Fruit fly (Drosophila melanogaster) whole organism, embryonic: ENCODE results near the gene rdog.
A peak's percentile ranks its signal among the peaks of the same experiment; 100 is the strongest.

Source experiments
- CG11247 ChIP-seq: fragments of 200-800 bp; sonication (Bioruptor generic); IDR thresholded peaks from 2 replicates; pipeline ENCODE4 v1.3.6; 2022; ENCODE audit warnings: missing biosample characterization, missing genetic modification characterization
- CG11398 ChIP-seq: fragments of 200-800 bp; sonication (Bioruptor generic); optimal IDR thresholded peaks from 2 replicates; lab custom pipeline; 2016; ENCODE audit warnings: missing biosample characterization, missing genetic modification characterization
- CG13296 ChIP-seq: fragments of 200-800 bp; sonication (Bioruptor generic); optimal IDR thresholded peaks from 3 replicates; lab custom pipeline; 2018; ENCODE audit warnings: missing biosample characterization, mild to moderate bottlenecking, missing genetic modification characterization
- CG15479 ChIP-seq: fragments of 200-800 bp; sonication (Bioruptor generic); optimal IDR thresholded peaks from 3 replicates; lab custom pipeline; 2019; ENCODE audit warnings: missing biosample characterization, mild to moderate bottlenecking, missing genetic modification characterization, moderate library complexity
- CG15514 ChIP-seq: fragments of 200-800 bp; sonication (Bioruptor generic); optimal IDR thresholded peaks from 3 replicates; lab custom pipeline; 2017; ENCODE audit warnings: missing biosample characterization, missing genetic modification characterization, mild to moderate bottlenecking, moderate library complexity, missing genetic modification reagents
- CG2199 ChIP-seq: fragments of 200-800 bp; sonication (Bioruptor generic); IDR thresholded peaks from 3 replicates; pipeline ENCODE4 v1.3.6; 2022; ENCODE audit warnings: missing biosample characterization, missing genetic modification characterization
- CG2712 ChIP-seq: fragments of 200-800 bp; optimal IDR thresholded peaks from 3 replicates; lab custom pipeline; 2019; ENCODE audit warnings: missing biosample characterization, mild to moderate bottlenecking, missing genetic modification characterization, moderate library complexity
- CG30020 ChIP-seq: fragments of 200-800 bp; optimal IDR thresholded peaks from 2 replicates; lab custom pipeline; 2019; ENCODE audit warnings: missing biosample characterization, mild to moderate bottlenecking, missing genetic modification characterization, moderate library complexity
- CG32532 ChIP-seq: fragments of 200-800 bp; sonication (Bioruptor generic); IDR thresholded peaks from 2 replicates; pipeline ENCODE4 v1.3.6; 2022; ENCODE audit warnings: missing biosample characterization, missing genetic modification characterization
- CG32767 ChIP-seq: fragments of 200-800 bp; sonication (Bioruptor generic); IDR thresholded peaks from 2 replicates; pipeline ENCODE4 v1.3.6; 2022; ENCODE audit warnings: missing biosample characterization, missing genetic modification characterization
- CG6854 ChIP-seq: fragments of 200-800 bp; sonication (Bioruptor generic); optimal IDR thresholded peaks from 3 replicates; lab custom pipeline; 2017; ENCODE audit warnings: missing biosample characterization, mild to moderate bottlenecking, missing genetic modification characterization
- CG7839 ChIP-seq: fragments of 200-800 bp; sonication (Bioruptor generic); optimal IDR thresholded peaks from 3 replicates; lab custom pipeline; 2018; ENCODE audit warnings: missing biosample characterization, mild to moderate bottlenecking, missing genetic modification characterization, moderate library complexity
- CG8089 ChIP-seq: fragments of 200-800 bp; sonication (Bioruptor generic); optimal IDR thresholded peaks from 3 replicates; lab custom pipeline; 2016; ENCODE audit warnings: missing biosample characterization, missing genetic modification characterization
- CG8388 ChIP-seq: fragments of 200-800 bp; sonication (Bioruptor generic); optimal IDR thresholded peaks from 2 replicates; lab custom pipeline; 2019; ENCODE audit warnings: missing biosample characterization, mild to moderate bottlenecking, missing genetic modification characterization, moderate library complexity
- CG9437 ChIP-seq: fragments of 200-800 bp; sonication (Bioruptor generic); optimal IDR thresholded peaks from 2 replicates; lab custom pipeline; 2018; ENCODE audit warnings: missing biosample characterization, mild to moderate bottlenecking, missing genetic modification characterization
- CG9609 ChIP-seq: fragments of 200-800 bp; sonication (Bioruptor generic); optimal IDR thresholded peaks from 3 replicates; lab custom pipeline; 2016; ENCODE audit warnings: missing biosample characterization, missing genetic modification characterization
- CG9817 ChIP-seq: fragments of 200-800 bp; sonication (Bioruptor generic); optimal IDR thresholded peaks from 2 replicates; lab custom pipeline; 2018; ENCODE audit warnings: missing biosample characterization, mild to moderate bottlenecking, missing genetic modification characterization, moderate library complexity
- Camta ChIP-seq: fragments of 200-800 bp; sonication (Bioruptor generic); optimal IDR thresholded peaks from 2 replicates; lab custom pipeline; 2016; ENCODE audit warnings: missing biosample characterization, missing genetic modification characterization
- CoRest ChIP-seq: fragments of 200-800 bp; sonication (Bioruptor generic); optimal IDR thresholded peaks from 3 replicates; lab custom pipeline; 2018; ENCODE audit warnings: missing biosample characterization, mild to moderate bottlenecking, missing genetic modification characterization, moderate library complexity
- Dbx ChIP-seq: fragments of 200-800 bp; sonication (Bioruptor generic); IDR thresholded peaks from 3 replicates; pipeline ENCODE4 v1.3.6; 2022; ENCODE audit warnings: missing biosample characterization, missing genetic modification characterization
- Dip3 ChIP-seq: fragments of 200-800 bp; sonication (Bioruptor generic); optimal IDR thresholded peaks from 3 replicates; lab custom pipeline; 2016; ENCODE audit warnings: missing biosample characterization, missing genetic modification characterization
- Ets97D ChIP-seq: fragments of 200-800 bp; sonication (Bioruptor generic); optimal IDR thresholded peaks from 3 replicates; lab custom pipeline; 2016; ENCODE audit warnings: missing biosample characterization, missing genetic modification characterization
- HLHmδ ChIP-seq: fragments of 200-800 bp; sonication (Bioruptor generic); optimal IDR thresholded peaks from 2 replicates; lab custom pipeline; 2018; ENCODE audit warnings: missing biosample characterization, mild to moderate bottlenecking, missing genetic modification characterization, moderate library complexity
- Hmx ChIP-seq: fragments of 200-800 bp; sonication (Bioruptor generic); optimal IDR thresholded peaks from 2 replicates; lab custom pipeline; 2016; ENCODE audit warnings: missing biosample characterization, missing genetic modification characterization
- MESR4 ChIP-seq: fragments of 200-800 bp; sonication (Bioruptor generic); optimal IDR thresholded peaks from 2 replicates; lab custom pipeline; 2018; ENCODE audit warnings: missing biosample characterization, mild to moderate bottlenecking, missing genetic modification characterization, moderate library complexity
- Meics ChIP-seq: fragments of 200-800 bp; sonication (Bioruptor generic); optimal IDR thresholded peaks from 2 replicates; lab custom pipeline; 2017; ENCODE audit warnings: missing biosample characterization, mild to moderate bottlenecking, missing genetic modification characterization
- Opbp ChIP-seq: fragments of 200-800 bp; sonication (Bioruptor generic); IDR thresholded peaks from 3 replicates; pipeline ENCODE4 v1.3.6; 2022; ENCODE audit warnings: missing biosample characterization, missing genetic modification characterization; ENCODE audit not compliant: partially characterized antibody
- Rx ChIP-seq: fragments of 200-800 bp; sonication (Bioruptor generic); IDR thresholded peaks from 2 replicates; pipeline ENCODE4 v1.3.6; 2022; ENCODE audit warnings: missing biosample characterization, missing genetic modification characterization
- Scr ChIP-seq: fragments of 200-800 bp; sonication (Bioruptor generic); IDR thresholded peaks from 2 replicates; pipeline ENCODE4 v1.3.6; 2022; ENCODE audit warnings: missing biosample characterization, missing genetic modification characterization; ENCODE audit not compliant: partially characterized antibody
- Six4 ChIP-seq: fragments of 200-800 bp; sonication (Bioruptor generic); optimal IDR thresholded peaks from 2 replicates; lab custom pipeline; 2016; ENCODE audit warnings: missing biosample characterization, missing genetic modification characterization
- amos ChIP-seq: fragments of 200-800 bp; sonication (Bioruptor generic); IDR thresholded peaks from 2 replicates; pipeline ENCODE4 v1.3.6; 2022; ENCODE audit warnings: missing biosample characterization, missing genetic modification characterization; ENCODE audit not compliant: partially characterized antibody
- bab2 ChIP-seq: fragments of 200-800 bp; sonication (Bioruptor generic); optimal IDR thresholded peaks from 2 replicates; lab custom pipeline; 2016; ENCODE audit warnings: missing biosample characterization, missing genetic modification characterization
- bcd ChIP-seq: fragments of 200-800 bp; sonication (Bioruptor generic); optimal IDR thresholded peaks from 2 replicates; lab custom pipeline; 2017; ENCODE audit warnings: missing biosample characterization, mild to moderate bottlenecking, missing genetic modification characterization
- cg ChIP-seq: fragments of 200-800 bp; sonication (Bioruptor generic); optimal IDR thresholded peaks from 3 replicates; lab custom pipeline; 2019; ENCODE audit warnings: missing biosample characterization, mild to moderate bottlenecking, missing genetic modification characterization, moderate library complexity
- dm ChIP-seq: fragments of 200-800 bp; sonication (Bioruptor generic); optimal IDR thresholded peaks from 3 replicates; lab custom pipeline; 2016; ENCODE audit warnings: missing biosample characterization, missing genetic modification characterization
- fd3F ChIP-seq: fragments of 200-800 bp; sonication (Bioruptor generic); optimal IDR thresholded peaks from 2 replicates; lab custom pipeline; 2018; ENCODE audit warnings: missing biosample characterization, mild to moderate bottlenecking, missing genetic modification characterization, moderate library complexity
- gro ChIP-seq: fragments of 200-800 bp; sonication (Bioruptor generic); optimal IDR thresholded peaks from 2 replicates; lab custom pipeline; 2016; ENCODE audit warnings: missing biosample characterization, missing genetic modification characterization
- hb ChIP-seq: fragments of 200-800 bp; sonication (Bioruptor generic); IDR thresholded peaks from 3 replicates; pipeline ENCODE4 v1.3.6; 2022; ENCODE audit warnings: missing biosample characterization, missing genetic modification characterization; ENCODE audit not compliant: partially characterized antibody
- hkb ChIP-seq, 2 experiments: fragments of 200-800 bp in 1 of 2; fragments of >200 bp in 1 of 2; sonication (Bioruptor generic) in 1 of 2; IDR thresholded peaks in 1 of 2; optimal IDR thresholded peaks in 1 of 2; 2 replicates each; pipeline versions ENCODE4 v1.3.6 to Lab custom; 2017 to 2022; ENCODE audit warnings: missing biosample characterization in 1 of 2, missing genetic modification characterization in 1 of 2
- kni ChIP-seq: fragments of 200-800 bp; sonication (Bioruptor generic); optimal IDR thresholded peaks from 3 replicates; lab custom pipeline; 2017; ENCODE audit warnings: mild to moderate bottlenecking, missing biosample characterization, missing genetic modification reagents, missing genetic modification characterization
- lov ChIP-seq, 2 experiments: fragments of 200-800 bp in 1 of 2; fragments of >200 bp in 1 of 2; sonication (Bioruptor generic) in 1 of 2; IDR thresholded peaks in 1 of 2; optimal IDR thresholded peaks in 1 of 2; 2 replicates in 1 of 2; 3 replicates in 1 of 2; pipeline versions ENCODE4 v1.3.6 to Lab custom; 2017 to 2022; ENCODE audit warnings: missing biosample characterization in 1 of 2, missing genetic modification characterization in 1 of 2
- nmo ChIP-seq: fragments of 200-800 bp; sonication (Bioruptor generic); optimal IDR thresholded peaks from 2 replicates; lab custom pipeline; 2018; ENCODE audit warnings: missing biosample characterization, mild to moderate bottlenecking, missing genetic modification characterization, moderate library complexity
- pum ChIP-seq: fragments of 200-800 bp; sonication (Bioruptor generic); optimal IDR thresholded peaks from 2 replicates; lab custom pipeline; 2016; ENCODE audit warnings: missing biosample characterization, missing genetic modification characterization
- pzg ChIP-seq: fragments of 200-800 bp; sonication (Bioruptor generic); optimal IDR thresholded peaks from 3 replicates; lab custom pipeline; 2018; ENCODE audit warnings: missing biosample characterization, mild to moderate bottlenecking, missing genetic modification characterization, moderate library complexity
- repo ChIP-seq: fragments of 200-800 bp; sonication (Bioruptor generic); optimal IDR thresholded peaks from 2 replicates; lab custom pipeline; 2016; ENCODE audit warnings: missing biosample characterization, missing genetic modification characterization
- tio ChIP-seq: fragments of 200-800 bp; sonication (Bioruptor generic); optimal IDR thresholded peaks from 2 replicates; lab custom pipeline; 2017; ENCODE audit warnings: missing biosample characterization, missing genetic modification characterization, inconsistent platforms
- wek ChIP-seq: fragments of 200-800 bp; sonication (Bioruptor generic); optimal IDR thresholded peaks from 3 replicates; lab custom pipeline; 2018; ENCODE audit warnings: missing biosample characterization, mild to moderate bottlenecking, missing genetic modification characterization, moderate library complexity

The rdog gene

DNA sequence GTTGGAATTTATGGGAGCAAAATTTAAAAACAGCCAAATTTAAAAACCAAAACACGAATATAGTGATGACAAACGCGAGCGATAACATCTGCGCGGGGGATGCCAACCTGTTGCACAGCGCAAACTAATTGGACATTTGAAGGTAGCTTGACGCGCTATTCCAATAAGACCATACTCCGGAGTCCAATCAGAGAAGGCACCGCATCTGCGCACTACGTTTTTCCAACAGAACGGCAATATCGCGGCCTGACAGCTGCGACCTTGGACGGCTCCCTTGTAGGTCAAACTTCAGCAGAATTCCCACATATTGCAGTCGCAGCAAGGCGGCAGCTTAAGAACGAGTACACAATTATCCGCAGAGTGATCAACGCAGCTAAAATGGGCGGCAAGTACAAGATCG is 9.8 kb upstream of the rdog start, which contains the start of the genes CG11882 and Pglym78 (continued):
- no peak for TF ChIP-seq CG11398 (GFP tag; lab: Kevin White, UChicago)
- TF ChIP-seq CG13296 (GFP tag; lab: Kevin White, UChicago): no peak
- no peak for TF ChIP-seq cg (GFP tag; lab: Kevin White, UChicago)
- peak; percentile 66 for TF ChIP-seq Opbp (GFP tag; lab: Robert Waterston, UW)
- TF ChIP-seq Rx: no peak
- TF ChIP-seq tio (GFP tag; lab: Kevin White, UChicago): no peak
- peak; percentile 58; the same call in 1 of the 2 replicates for TF ChIP-seq amos (GFP tag; lab: Robert Waterston, UW)
- peak; percentile 90 for TF ChIP-seq CG15514 (GFP tag; lab: Kevin White, UChicago)
- TF ChIP-seq CG9817 (tag; lab: Kevin White, UChicago): peak; percentile 20
- peak; percentile 59 for TF ChIP-seq nmo (GFP tag; lab: Kevin White, UChicago)
- TF ChIP-seq dm (GFP tag; lab: Kevin White, UChicago): peak; percentile 51
- peak; percentile 12 for TF ChIP-seq kni (GFP tag; lab: Kevin White, UChicago)
- peak; percentile 43 for TF ChIP-seq Camta (GFP tag; lab: Kevin White, UChicago)
- no peak for TF ChIP-seq CG8089 (GFP tag; lab: Kevin White, UChicago)
- TF ChIP-seq hb (GFP tag; lab: Robert Waterston, UW): no peak
- peak; percentile 58 for TF ChIP-seq Scr (GFP tag; lab: Robert Waterston, UW)
- peak; percentile 37 for TF ChIP-seq bcd (GFP tag; lab: Kevin White, UChicago)
- peak; percentile 6 for TF ChIP-seq Meics
- TF ChIP-seq repo (GFP tag; lab: Kevin White, UChicago): no peak
- peak; percentile 55 for TF ChIP-seq CoRest (tag; lab: Kevin White, UChicago)
- TF ChIP-seq CG9609: peak; percentile 55
- TF ChIP-seq CG32532: peak; percentile 72
- TF ChIP-seq Ets97D (GFP tag; lab: Kevin White, UChicago): peak; percentile 96
- no peak for TF ChIP-seq Hmx (GFP tag; lab: Kevin White, UChicago)

dm6 chr3R:29151621-29152092 is 6.3 kb upstream of the rdog start, which contains the start of gene eIF2D:
eIF2D (minus strand) TSS chr3R:29151794.
- TF ChIP-seq CG8388 (GFP tag; lab: Kevin White, UChicago): peak; percentile 45
- TF ChIP-seq fd3F (GFP tag; lab: Kevin White, UChicago): peak; percentile 32
- peak; percentile 17; the same call in 1 of the 2 replicates for TF ChIP-seq CG32767 (GFP tag; lab: Robert Waterston, UW)
- TF ChIP-seq Six4 (GFP tag; lab: Kevin White, UChicago): peak; percentile 51
- TF ChIP-seq hkb (optimal IDR thresholded peaks at IDR 0.05; lab: Kevin White, UChicago): no peak
- TF ChIP-seq hkb (GFP tag; IDR thresholded peaks at IDR 0.05; lab: Robert Waterston, UW): peak; percentile 75
- TF ChIP-seq CG32532: peak; percentile 68
- peak; percentile 41 for TF ChIP-seq CG15479 (GFP tag; lab: Kevin White, UChicago)
- TF ChIP-seq wek (GFP tag; lab: Kevin White, UChicago): peak; percentile 83
- peak; percentile 68 for TF ChIP-seq MESR4 (GFP tag; lab: Kevin White, UChicago)
- TF ChIP-seq Dip3: no peak
- peak; percentile 21 for TF ChIP-seq CG9437
- peak; percentile 62 for TF ChIP-seq CG6854
- TF ChIP-seq Meics: peak; percentile 72
- TF ChIP-seq CG11247 (GFP tag; lab: Robert Waterston, UW): peak; percentile 42; the same call in 1 of the 2 replicates
- peak; percentile 78 for TF ChIP-seq CG2712 (tag; lab: Kevin White, UChicago)
- no peak for TF ChIP-seq lov (optimal IDR thresholded peaks at IDR 0.05; lab: Kevin White, UChicago)
- TF ChIP-seq lov (GFP tag; IDR thresholded peaks at IDR 0.05; lab: Robert Waterston, UW): 0 out of 3 replicates have a peak, but pooled peaks have one; percentile 4
- TF ChIP-seq CG30020: peak; percentile 20
- TF ChIP-seq gro (GFP tag; lab: Kevin White, UChicago): peak; percentile 5
- peak; percentile 67 for TF ChIP-seq CG7839 (tag; lab: Kevin White, UChicago)
- peak; percentile 37 for TF ChIP-seq bab2 (GFP tag; lab: Kevin White, UChicago)
- peak; percentile 19; the same call in 1 of the 2 replicates for TF ChIP-seq Scr (GFP tag; lab: Robert Waterston, UW)
- TF ChIP-seq pzg (GFP tag; lab: Kevin White, UChicago): peak; percentile 30
- peak; percentile 40; the same call in 1 of the 3 replicates for TF ChIP-seq CG2199
- no peak for TF ChIP-seq HLHmδ (GFP tag; lab: Kevin White, UChicago)
- no peak for TF ChIP-seq pum (GFP tag; lab: Kevin White, UChicago)
- no peak; the same call in 2 of the 3 replicates for TF ChIP-seq Dbx (GFP tag; lab: Robert Waterston, UW)
